Worm (Caenorhabditis elegans) whole organism, young adult: ENCODE results near the gene ZK507.1.
A peak's percentile ranks its signal among the peaks of the same experiment; 100 is the strongest.

Experiments used
- B0261.1 ChIP-seq: sonication (generic microtip); optimal IDR thresholded peaks from 2 replicates; lab custom pipeline; 2016; ENCODE audit warnings: mild to moderate bottlenecking, missing genetic modification characterization, moderate library complexity, missing compliant biosample characterization
- C06A6.2 ChIP-seq: fragments of 200-800 bp; sonication (Bioruptor generic); conservative IDR thresholded peaks from 2 replicates; pipeline ENCODE4 v1.3.6; 2022; ENCODE audit warnings: missing genetic modification characterization, missing compliant biosample characterization
- F22D6.2 ChIP-seq: sonication (generic microtip); optimal IDR thresholded peaks from 2 replicates; lab custom pipeline; 2016; ENCODE audit warnings: mild to moderate bottlenecking, missing genetic modification characterization, missing compliant biosample characterization
- F33H1.4 ChIP-seq: fragments of 200-800 bp; sonication (Bioruptor generic); IDR thresholded peaks from 2 replicates; pipeline ENCODE4 v1.3.6; 2022; ENCODE audit warnings: missing genetic modification reagents, missing genetic modification characterization, missing compliant biosample characterization
- K11D2.4 ChIP-seq: fragments of 200-800 bp; sonication (Bioruptor generic); IDR thresholded peaks from 2 replicates; pipeline ENCODE4 v1.3.6; 2022; ENCODE audit warnings: missing genetic modification reagents, missing genetic modification characterization, missing compliant biosample characterization
- Y53G8AR.9 ChIP-seq: fragments of 200-800 bp; sonication (Bioruptor generic); conservative IDR thresholded peaks from 2 replicates; pipeline ENCODE4 v1.3.6; 2022; ENCODE audit warnings: missing genetic modification reagents, missing genetic modification characterization, missing compliant biosample characterization
- Y56A3A.18 ChIP-seq: fragments of 200-800 bp; sonication (Bioruptor generic); IDR thresholded peaks from 2 replicates; pipeline ENCODE4 v1.3.6; 2022; ENCODE audit warnings: missing genetic modification reagents, missing genetic modification characterization, missing compliant biosample characterization
- Y67H2A.10 ChIP-seq: fragments of 200-800 bp; sonication (Bioruptor generic); conservative IDR thresholded peaks from 2 replicates; pipeline ENCODE4 v1.3.6; 2022; ENCODE audit warnings: missing genetic modification reagents, missing genetic modification characterization, missing compliant biosample characterization
- Y79H2A.3 ChIP-seq: fragments of 200-800 bp; sonication (Bioruptor generic); conservative IDR thresholded peaks from 2 replicates; pipeline ENCODE4 v1.3.6; 2022; ENCODE audit warnings: missing genetic modification reagents, missing genetic modification characterization, missing compliant biosample characterization
- ZK185.1 ChIP-seq: sonication (generic microtip); optimal IDR thresholded peaks from 2 replicates; lab custom pipeline; 2016; ENCODE audit warnings: mild to moderate bottlenecking, missing genetic modification characterization, missing compliant biosample characterization; ENCODE audit not compliant: poor library complexity, severe bottlenecking
- akir-1 ChIP-seq: fragments of 200-800 bp; sonication (Bioruptor generic); optimal IDR thresholded peaks from 2 replicates; lab custom pipeline; 2018; ENCODE audit warnings: mild to moderate bottlenecking, missing genetic modification characterization, moderate library complexity, missing compliant biosample characterization
- ama-1 ChIP-seq, 3 experiments: fragments of 150-350 bp in 1 of 3; sonication (generic microtip) in 2 of 3; optimal IDR thresholded peaks; 2 replicates each; lab custom pipeline; 2014 to 2018; ENCODE audit warnings: missing biosample characterization in 2 of 3, missing genetic modification characterization in 2 of 3, missing genetic modification reagents in 2 of 3
- aptf-2 ChIP-seq: fragments of 200-800 bp; sonication (Bioruptor generic); conservative IDR thresholded peaks from 2 replicates; pipeline ENCODE4 v1.3.6; 2022; ENCODE audit warnings: missing genetic modification reagents, missing genetic modification characterization, missing compliant biosample characterization
- atf-7 ChIP-seq: sonication (generic microtip); optimal IDR thresholded peaks from 2 replicates; lab custom pipeline; 2017; ENCODE audit warnings: mild to moderate bottlenecking, missing genetic modification characterization, missing compliant biosample characterization
- attf-3 ChIP-seq: fragments of 200-800 bp; sonication (Bioruptor generic); conservative IDR thresholded peaks from 2 replicates; pipeline ENCODE4 v1.3.6; 2022; ENCODE audit warnings: missing genetic modification reagents, missing genetic modification characterization, missing compliant biosample characterization
- bed-2 ChIP-seq: fragments of 200-800 bp; sonication (Bioruptor generic); IDR thresholded peaks from 2 replicates; pipeline ENCODE4 v1.3.6; 2022; ENCODE audit warnings: missing genetic modification reagents, missing genetic modification characterization, missing compliant biosample characterization
- ceh-100 ChIP-seq: fragments of 200-800 bp; sonication (Bioruptor generic); IDR thresholded peaks from 2 replicates; pipeline ENCODE4 v1.3.6; 2022; ENCODE audit warnings: missing genetic modification reagents, missing genetic modification characterization, missing compliant biosample characterization
- ceh-40 ChIP-seq: fragments of 200-800 bp; sonication (Bioruptor generic); IDR thresholded peaks from 2 replicates; pipeline ENCODE4 v1.3.6; 2022; ENCODE audit warnings: missing genetic modification characterization, missing compliant biosample characterization
- ceh-91 ChIP-seq: fragments of 200-800 bp; sonication (Bioruptor generic); IDR thresholded peaks from 2 replicates; pipeline ENCODE4 v1.3.6; 2022; ENCODE audit warnings: missing genetic modification reagents, missing genetic modification characterization, missing compliant biosample characterization
- dox-1 ChIP-seq: fragments of 200-800 bp; sonication (Bioruptor generic); IDR thresholded peaks from 2 replicates; pipeline ENCODE4 v1.3.6; 2022; ENCODE audit warnings: missing genetic modification reagents, missing genetic modification characterization, missing compliant biosample characterization
- dpff-1 ChIP-seq: sonication (generic microtip); optimal IDR thresholded peaks from 2 replicates; lab custom pipeline; 2017; ENCODE audit warnings: mild to moderate bottlenecking, missing genetic modification characterization, missing compliant biosample characterization
- dpl-1 ChIP-seq: fragments of 150-350 bp; optimal IDR thresholded peaks from 2 replicates; lab custom pipeline; 2014; ENCODE audit warnings: missing biosample characterization, missing genetic modification reagents, missing genetic modification characterization
- fkh-3 ChIP-seq: sonication (generic microtip); optimal IDR thresholded peaks from 2 replicates; lab custom pipeline; 2016; ENCODE audit warnings: mild to moderate bottlenecking, missing genetic modification characterization, missing compliant biosample characterization
- gei-17 ChIP-seq: fragments of 200-800 bp; sonication (Bioruptor generic); optimal IDR thresholded peaks from 2 replicates; lab custom pipeline; 2018; ENCODE audit warnings: mild to moderate bottlenecking, missing genetic modification characterization, missing compliant biosample characterization
- hlh-26 ChIP-seq: fragments of 200-800 bp; sonication (Bioruptor generic); conservative IDR thresholded peaks from 2 replicates; pipeline ENCODE4 v1.3.6; 2022; ENCODE audit warnings: missing genetic modification reagents, missing genetic modification characterization, missing compliant biosample characterization
- hmg-20 ChIP-seq: fragments of 200-800 bp; sonication (Bioruptor generic); IDR thresholded peaks from 2 replicates; pipeline ENCODE4 v1.3.6; 2022; ENCODE audit warnings: missing genetic modification reagents, missing genetic modification characterization, missing compliant biosample characterization
- hsf-1 ChIP-seq: fragments of 200-800 bp; sonication (Bioruptor generic); IDR thresholded peaks from 2 replicates; pipeline ENCODE4 v1.3.6; 2022; ENCODE audit warnings: missing genetic modification reagents, missing genetic modification characterization, missing compliant biosample characterization
- let-526 ChIP-seq: fragments of 200-800 bp; sonication (Bioruptor generic); IDR thresholded peaks from 2 replicates; pipeline ENCODE4 v1.3.6; 2022; ENCODE audit warnings: missing genetic modification reagents, missing genetic modification characterization, missing compliant biosample characterization
- lin-35 ChIP-seq, 3 experiments: fragments of 150-350 bp in 2 of 3; sonication (generic microtip) in 1 of 3; optimal IDR thresholded peaks; 2 replicates each; lab custom pipeline; 2014 to 2018; ENCODE audit warnings: missing biosample characterization in 3 of 3, missing genetic modification characterization in 3 of 3, missing genetic modification reagents in 3 of 3
- lin-40 ChIP-seq: sonication (generic microtip); optimal IDR thresholded peaks from 2 replicates; lab custom pipeline; 2016; ENCODE audit warnings: missing genetic modification characterization, mild to moderate bottlenecking, missing compliant biosample characterization, missing genotype, missing genetic modification reagents
- lsl-1 ChIP-seq: fragments of 200-800 bp; sonication (Bioruptor generic); optimal IDR thresholded peaks from 2 replicates; lab custom pipeline; 2018; ENCODE audit warnings: mild to moderate bottlenecking, missing genetic modification characterization, moderate library complexity, missing compliant biosample characterization
- madf-8 ChIP-seq: fragments of 200-800 bp; sonication (Bioruptor generic); conservative IDR thresholded peaks from 2 replicates; pipeline ENCODE4 v1.3.6; 2022; ENCODE audit warnings: missing genetic modification reagents, missing genetic modification characterization, missing compliant biosample characterization
- mes-4 ChIP-seq: sonication (generic microtip); optimal IDR thresholded peaks from 2 replicates; lab custom pipeline; 2016; ENCODE audit warnings: missing genotype, missing genetic modification characterization, missing compliant biosample characterization
- nfya-1 ChIP-seq: sonication (generic microtip); optimal IDR thresholded peaks from 2 replicates; lab custom pipeline; 2017; ENCODE audit warnings: antibody characterized with exemption, missing compliant biosample characterization, missing genetic modification characterization, borderline replicate concordance; ENCODE audit not compliant: insufficient read depth
- nhr-179 ChIP-seq: sonication (generic microtip); optimal IDR thresholded peaks from 2 replicates; lab custom pipeline; 2016; ENCODE audit warnings: mild to moderate bottlenecking, missing genetic modification characterization, missing compliant biosample characterization
- sdz-38 ChIP-seq: sonication (generic microtip); optimal IDR thresholded peaks from 2 replicates; lab custom pipeline; 2016; ENCODE audit warnings: missing genotype, missing genetic modification characterization, missing compliant biosample characterization
- tbp1 ChIP-seq: fragments of 200-800 bp; sonication (Bioruptor generic); optimal IDR thresholded peaks from 2 replicates; lab custom pipeline; 2018; ENCODE audit warnings: mild to moderate bottlenecking, missing genetic modification characterization, missing compliant biosample characterization
- xnd-1 ChIP-seq: sonication (generic microtip); optimal IDR thresholded peaks from 2 replicates; lab custom pipeline; 2016; ENCODE audit warnings: missing genotype, missing genetic modification reagents, missing genetic modification characterization, missing compliant biosample characterization
- zfh-2 ChIP-seq: fragments of 200-800 bp; sonication (Bioruptor generic); conservative IDR thresholded peaks from 2 replicates; pipeline ENCODE4 v1.3.6; 2022; ENCODE audit warnings: missing genetic modification reagents, missing genetic modification characterization, missing compliant biosample characterization
- ztf-18 ChIP-seq: sonication (generic microtip); optimal IDR thresholded peaks from 2 replicates; lab custom pipeline; 2016; ENCODE audit warnings: missing genotype, mild to moderate bottlenecking, missing genetic modification characterization, missing compliant biosample characterization
- ztf-28 ChIP-seq: fragments of 200-800 bp; sonication (Bioruptor generic); IDR thresholded peaks from 2 replicates; pipeline ENCODE4 v1.3.6; 2022; ENCODE audit warnings: missing genetic modification reagents, missing genetic modification characterization, missing compliant biosample characterization

The ZK507.1 gene

DNA sequence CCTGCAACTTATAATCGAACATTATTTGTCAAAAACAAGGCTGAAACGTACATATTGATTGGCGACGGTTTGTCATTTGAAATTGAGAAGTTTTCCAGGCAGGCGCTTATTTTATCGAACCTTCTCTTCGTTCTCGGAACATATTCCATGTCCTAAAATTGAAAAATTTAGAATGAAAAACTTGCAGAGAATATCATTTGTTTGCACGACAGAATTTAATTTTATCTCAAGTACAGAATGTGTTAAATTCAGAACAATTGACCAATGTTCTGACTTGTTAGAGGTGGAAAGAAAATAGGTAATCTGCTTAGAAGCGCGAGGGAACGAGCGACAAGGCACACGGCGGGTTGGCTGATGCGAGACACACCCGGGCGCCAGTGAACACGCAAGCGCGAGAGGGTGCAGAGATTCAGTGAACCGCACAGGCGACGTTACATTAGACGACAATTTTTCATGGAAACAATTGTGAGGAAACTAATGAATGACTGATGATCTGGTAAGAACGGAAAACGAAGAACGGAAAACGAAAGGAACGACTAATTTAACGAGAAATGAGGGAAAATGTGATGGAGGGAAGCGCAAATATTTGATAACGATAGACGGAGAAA, 48.6 kb downstream of the ZK507.1 start (continued):
- TF ChIP-seq attf-3 (no peak), akir-1 (GFP tag; lab: Kevin White, UChicago) (no peak), ama-1 (optimal IDR thresholded peaks at IDR 0.05; lab: Kevin White, UChicago) (peak; percentile 80), ama-1 (GFP tag; optimal IDR thresholded peaks at IDR 0.05; lab: Kevin White, UChicago) (no peak), nfya-1 (tag; lab: Kevin White, UChicago) (no peak), ZK185.1 (tag; lab: Kevin White, UChicago) (no peak), let-526 (peak; percentile 85), hlh-26 (GFP tag; lab: Robert Waterston, UW) (no peak), Y56A3A.18 (GFP tag; lab: Robert Waterston, UW) (peak; percentile 78; the same call in 1 of the 2 replicates), Y79H2A.3 (GFP tag; lab: Robert Waterston, UW) (no peak), nhr-179 (tag; lab: Kevin White, UChicago) (no peak), bed-2 (GFP tag; lab: Robert Waterston, UW) (no peak), fkh-3 (tag; lab: Kevin White, UChicago) (no peak), gei-17 (GFP tag; lab: Kevin White, UChicago) (no peak), lin-40 (peak; percentile 17), xnd-1 (tag; lab: Kevin White, UChicago) (no peak), C06A6.2 (GFP tag; lab: Robert Waterston, UW) (0 out of 2 replicates have a peak, but pooled peaks have one; percentile 10), F33H1.4 (no peak), madf-8 (no peak), sdz-38 (tag; lab: Kevin White, UChicago) (no peak), hmg-20 (GFP tag; lab: Robert Waterston, UW) (no peak), Y67H2A.10 (GFP tag; lab: Robert Waterston, UW) (no peak), atf-7 (no peak), F22D6.2 (tag; lab: Kevin White, UChicago) (no peak), ceh-91 (no peak), lin-35 (GFP tag; optimal IDR thresholded peaks at IDR 0.05; lab: Kevin White, UChicago) (no peak), lsl-1 (GFP tag; lab: Kevin White, UChicago) (no peak), dpff-1 (tag; lab: Kevin White, UChicago) (no peak), ztf-28 (no peak), aptf-2 (GFP tag; lab: Robert Waterston, UW) (no peak), ceh-40 (GFP tag; lab: Robert Waterston, UW) (peak; percentile 72; the same call in 1 of the 2 replicates), ztf-18 (tag; lab: Kevin White, UChicago) (no peak), hsf-1 (GFP tag; lab: Robert Waterston, UW) (peak; percentile 47)

DNA sequence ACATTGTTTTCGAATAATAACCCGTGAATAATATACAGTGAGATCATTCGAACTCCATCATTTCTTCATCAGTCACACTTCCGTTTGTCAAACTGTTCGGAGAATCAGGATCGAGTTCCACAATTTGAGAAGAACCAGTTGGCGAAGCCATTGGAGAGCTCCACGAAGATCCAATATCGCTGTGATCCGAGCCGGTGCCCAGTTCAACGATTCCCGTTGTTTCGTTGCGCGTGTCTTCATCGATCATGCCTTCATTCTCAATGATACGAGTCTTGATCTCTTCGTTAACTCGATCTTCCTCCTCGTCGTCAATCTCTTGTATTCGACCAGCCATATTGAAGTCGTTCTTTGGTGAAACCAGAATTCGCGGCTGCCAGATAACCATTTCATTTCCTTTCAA, 49.4 kb downstream of the ZK507.1 start:
- TF ChIP-seq dpl-1 (GFP tag; lab: Kevin White, UChicago) (no peak), Y53G8AR.9 (GFP tag; lab: Robert Waterston, UW) (no peak), K11D2.4 (GFP tag; lab: Robert Waterston, UW) (no peak), mes-4 (peak; percentile 3), ama-1 (optimal IDR thresholded peaks at IDR 0.05; lab: Kevin White, UChicago) (peak; percentile 35), ama-1 (GFP tag; optimal IDR thresholded peaks at IDR 0.05; lab: Kevin White, UChicago) (no peak), B0261.1 (tag; lab: Kevin White, UChicago) (no peak), lin-40 (no peak), dox-1 (GFP tag; lab: Robert Waterston, UW) (no peak), ceh-100 (no peak), tbp1 (GFP tag; lab: Kevin White, UChicago) (no peak), zfh-2 (GFP tag; lab: Robert Waterston, UW) (peak; percentile 50; the same call in 1 of the 2 replicates), hmg-20 (GFP tag; lab: Robert Waterston, UW) (no peak)
